Fruit fly (Drosophila melanogaster) whole organism, wandering third instar larva: ENCODE data around the gene CG9289.

Experiments used
- CG9705 ChIP-seq: fragments of 200-800 bp; sonication (Bioruptor generic); optimal IDR thresholded peaks from 2 replicates; lab custom pipeline; 2018; ENCODE audit warnings: missing biosample characterization, mild to moderate bottlenecking, missing genetic modification characterization
- Dfd ChIP-seq: fragments of >200 bp; optimal IDR thresholded peaks from 2 replicates; lab custom pipeline; 2017; ENCODE audit warnings: missing biosample characterization, missing genetic modification characterization
- Dif ChIP-seq: fragments of 200-275, 200-300 bp; sonication (Bioruptor generic); optimal IDR thresholded peaks from 2 replicates; lab custom pipeline; 2018; ENCODE audit warnings: missing biosample characterization, missing genetic modification characterization; ENCODE audit not compliant: partially characterized antibody
- Hr78 ChIP-seq: fragments of >200 bp; optimal IDR thresholded peaks from 2 replicates; lab custom pipeline; 2017; ENCODE audit warnings: missing biosample characterization, missing genetic modification characterization
- psq ChIP-seq: fragments of 200-800 bp; sonication (Bioruptor generic); optimal IDR thresholded peaks from 3 replicates; lab custom pipeline; 2017; ENCODE audit warnings: missing biosample characterization, mild to moderate bottlenecking, missing genetic modification characterization, moderate library complexity
- rgr ChIP-seq: fragments of 200-800 bp; sonication (Bioruptor generic); optimal IDR thresholded peaks from 3 replicates; lab custom pipeline; 2016; ENCODE audit warnings: missing biosample characterization, mild to moderate bottlenecking, missing genetic modification characterization
- sage ChIP-seq: fragments of 200-800 bp; sonication (Bioruptor generic); optimal IDR thresholded peaks from 2 replicates; lab custom pipeline; 2016; ENCODE audit warnings: missing biosample characterization, mild to moderate bottlenecking, missing genetic modification characterization

- no peak for TF ChIP-seq sage
- no peak for TF ChIP-seq psq (GFP tag; lab: Kevin White, UChicago)
- TF ChIP-seq Dif: no peak
- TF ChIP-seq Hr78 (GFP tag; lab: Kevin White, UChicago): no peak
- TF ChIP-seq rgr: no peak
- TF ChIP-seq CG9705: no peak
- TF ChIP-seq Dfd (GFP tag; lab: Kevin White, UChicago): no peak
These were observed 20.8 kb upstream of the CG9289 start, which contains the start of gene CatB for dm6 chr2L:8704648-8705622.
